Worm (Caenorhabditis elegans): Measurements from ENCODE around the gene C03H5.7.
A peak's percentile ranks its signal among the peaks of the same experiment; 100 is the strongest.

C03H5.7 gene

ce11 chrII:341282-341681 lies 38.8 kb upstream of the C03H5.7 start:
- TF ChIP-seq nfyb-1 (GFP tag; IDR thresholded peaks at IDR 0.05) (peak; percentile 96), zim-3 (tag; optimal IDR thresholded peaks at IDR 0.05) (no peak), nfya-2 (GFP tag; IDR thresholded peaks at IDR 0.05) (peak; percentile 82; the same call in 1 of the 2 replicates)

ce11 chrII:347734-348133 lies 32.3 kb upstream of the C03H5.7 start, which contains the start of gene D1069.3:
D1069.3 (minus strand) TSS chrII:347891.
- peak; percentile 64 for TF ChIP-seq lsl-1 (GFP tag; optimal IDR thresholded peaks at IDR 0.05)
- TF ChIP-seq dox-1 (GFP tag; IDR thresholded peaks at IDR 0.05) = no peak
- TF ChIP-seq Y95B8A.8 (GFP tag; IDR thresholded peaks at IDR 0.05) = no peak
- peak; percentile 97 for TF ChIP-seq attf-3 (GFP tag; conservative IDR thresholded peaks at IDR 0.05)
- peak; percentile 39 for TF ChIP-seq xnd-1 (tag; optimal IDR thresholded peaks at IDR 0.05)
- no peak for TF ChIP-seq fkh-3 (tag; optimal IDR thresholded peaks at IDR 0.05)
- TF ChIP-seq chd-7 (tag; optimal IDR thresholded peaks at IDR 0.05) = no peak
- TF ChIP-seq mcd-1 (GFP tag; IDR thresholded peaks at IDR 0.05) = peak; percentile 30; the same call in 1 of the 2 replicates
- no peak for TF ChIP-seq dpl-1 (GFP tag; optimal IDR thresholded peaks at IDR 0.05)
- TF ChIP-seq snpc-3.4 (tag; optimal IDR thresholded peaks at IDR 0.05) = no peak
- TF ChIP-seq Y56A3A.18 (GFP tag; IDR thresholded peaks at IDR 0.05) = no peak

- TF ChIP-seq unc-62 (GFP tag; optimal IDR thresholded peaks at IDR 0.05) (no peak), hmg-1.2 (GFP tag; IDR thresholded peaks at IDR 0.05) (no peak), lin-26 (GFP tag; IDR thresholded peaks at IDR 0.05) (no peak), B0261.1 (tag; optimal IDR thresholded peaks at IDR 0.05) (no peak), ZK185.1 (tag; optimal IDR thresholded peaks at IDR 0.05; ENCODE audit: poor library complexity, severe bottlenecking) (no peak), dox-1 (GFP tag; IDR thresholded peaks at IDR 0.05) (no peak), mxl-1 (tag; optimal IDR thresholded peaks at IDR 0.05) (no peak), rec-8 (tag; optimal IDR thresholded peaks at IDR 0.05) (no peak), let-526 (GFP tag; IDR thresholded peaks at IDR 0.05) (no peak), ztf-3 (GFP tag; optimal IDR thresholded peaks at IDR 0.05) (no peak), lsy-27 (tag; optimal IDR thresholded peaks at IDR 0.05; ENCODE audit: borderline replicate concordance, insufficient read depth) (no peak), zfh-2 (GFP tag; conservative IDR thresholded peaks at IDR 0.05) (no peak), lin-35 (GFP tag; optimal IDR thresholded peaks at IDR 0.05) (no peak)
These were observed 30.3 kb upstream of the C03H5.7 start for ce11 chrII:349749-350148.

ce11 chrII:354494-354893 lies 25.5 kb upstream of the C03H5.7 start:
- TF ChIP-seq attf-6 (GFP tag; IDR thresholded peaks at IDR 0.05) (no peak), hlh-12 (tag; optimal IDR thresholded peaks at IDR 0.05) (no peak), F52B5.7 (tag; optimal IDR thresholded peaks at IDR 0.05) (no peak), ZK185.1 (tag; optimal IDR thresholded peaks at IDR 0.05; ENCODE audit: poor library complexity, severe bottlenecking) (no peak), hmg-1.2 (GFP tag; IDR thresholded peaks at IDR 0.05) (no peak), Y79H2A.3 (GFP tag; conservative IDR thresholded peaks at IDR 0.05) (no peak), B0019.2 (GFP tag; conservative IDR thresholded peaks at IDR 0.05) (no peak), C17E4.6 (GFP tag; IDR thresholded peaks at IDR 0.05) (no peak), snpc-3.4 (tag; optimal IDR thresholded peaks at IDR 0.05) (no peak), athp-1 (tag; optimal IDR thresholded peaks at IDR 0.05) (no peak)

- TF ChIP-seq mes-4 (tag; optimal IDR thresholded peaks at IDR 0.05) = no peak
- TF ChIP-seq ceh-27 (GFP tag; optimal IDR thresholded peaks at IDR 0.05) = no peak
- TF ChIP-seq madf-8 (GFP tag; conservative IDR thresholded peaks at IDR 0.05) = no peak
- no peak for TF ChIP-seq hsf-1 (GFP tag; IDR thresholded peaks at IDR 0.05)
- TF ChIP-seq mel-28 (tag; optimal IDR thresholded peaks at IDR 0.05; ENCODE audit: borderline replicate concordance) = no peak
- TF ChIP-seq rec-8 (tag; optimal IDR thresholded peaks at IDR 0.05) = no peak
- TF ChIP-seq ztf-25 (GFP tag; IDR thresholded peaks at IDR 0.05) = no peak
- TF ChIP-seq dpff-1 (tag; optimal IDR thresholded peaks at IDR 0.05) = no peak
- no peak for TF ChIP-seq snpc-1.3 (tag; optimal IDR thresholded peaks at IDR 0.05; ENCODE audit: insufficient read depth)
- TF ChIP-seq let-526 (GFP tag; IDR thresholded peaks at IDR 0.05) = no peak
- TF ChIP-seq bed-1 (GFP tag; IDR thresholded peaks at IDR 0.05) = no peak
- TF ChIP-seq egrh-3 (GFP tag; IDR thresholded peaks at IDR 0.05) = no peak
- no peak for TF ChIP-seq unc-62 (GFP tag; optimal IDR thresholded peaks at IDR 0.05)
These were observed 23.1 kb upstream of the C03H5.7 start, which contains the start of gene dmsr-4 for ce11 chrII:356969-357368. dmsr-4 (minus strand) TSS chrII:357069.
